Worm (Caenorhabditis elegans) whole organism, L4 larva: Measurements from ENCODE around the gene btb-16.

ENCODE experiments used
- T26A8.4 ChIP-seq: fragments of 200-800 bp; sonication (Bioruptor generic); IDR thresholded peaks from 2 replicates; pipeline ENCODE4 v1.3.6; 2022; ENCODE audit warnings: missing genetic modification characterization, missing compliant biosample characterization
- ama-1 ChIP-seq: fragments of 150-350 bp; optimal IDR thresholded peaks from 2 replicates; lab custom pipeline; 2014; ENCODE audit warnings: inconsistent platforms, mixed read lengths
- jun-1 ChIP-seq: fragments of 150-350 bp; optimal IDR thresholded peaks from 2 replicates; lab custom pipeline; 2014; ENCODE audit warnings: missing biosample characterization, missing genetic modification reagents, missing genetic modification characterization
- zag-1 ChIP-seq: fragments of 150-350 bp; optimal IDR thresholded peaks from 2 replicates; lab custom pipeline; 2014; ENCODE audit warnings: missing biosample characterization, missing genetic modification characterization

DNA sequence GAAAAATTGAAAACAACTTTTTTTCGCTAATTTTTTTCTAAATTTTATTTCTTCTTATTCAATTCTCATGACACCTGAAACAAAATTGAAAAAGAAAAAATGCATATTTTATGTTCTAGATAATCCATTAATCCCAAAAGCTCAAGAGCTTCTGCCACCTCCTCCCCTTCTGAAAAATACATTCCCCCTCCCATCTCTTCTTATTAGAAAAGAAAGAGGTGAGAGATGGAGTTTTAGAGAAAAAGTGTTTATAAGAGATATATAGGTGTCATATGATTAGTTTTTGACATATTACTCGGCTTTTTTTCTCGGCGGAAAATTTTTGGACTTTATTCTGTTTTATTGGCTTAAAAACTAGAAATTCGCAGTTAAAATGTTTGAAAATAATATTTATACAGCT, 26.1 kb upstream of the btb-16 start:
- TF ChIP-seq T26A8.4 (GFP tag; lab: Robert Waterston, UW) (no peak), zag-1 (tag; lab: Kevin White, UChicago) (no peak), ama-1 (lab: Kevin White, UChicago) (no peak), jun-1 (tag; lab: Kevin White, UChicago) (no peak)
